Fruit fly (Drosophila melanogaster): ENCODE results near the gene HisRS.

DNA sequence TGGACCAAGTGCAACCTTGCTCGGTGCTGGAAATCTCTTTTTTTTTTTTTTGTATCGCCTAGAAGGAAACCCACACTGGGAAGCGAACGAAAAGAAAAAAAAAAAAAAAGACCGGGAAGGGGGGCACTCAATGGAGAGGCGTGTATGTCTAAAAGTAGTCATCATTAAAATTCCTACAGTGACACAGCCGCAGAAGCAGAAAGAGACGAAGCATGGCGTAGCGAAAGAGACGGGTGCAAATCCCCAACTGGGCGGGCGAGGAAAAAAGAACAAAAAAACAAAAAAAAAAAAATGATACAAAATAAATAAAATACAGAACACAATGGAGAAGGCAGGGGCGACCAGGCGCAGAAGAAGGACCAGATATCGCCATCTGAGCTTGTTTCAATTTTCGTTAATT is 29.5 kb downstream of the HisRS start:
- TF ChIP-seq EcR (GFP tag; optimal IDR thresholded peaks at IDR 0.05), result no peak
- TF ChIP-seq CG9948 (tag; optimal IDR thresholded peaks at IDR 0.05), result peak; percentile 61
- TF ChIP-seq CG4496 (GFP tag; IDR thresholded peaks at IDR 0.05), result 0 out of 3 replicates have a peak, but pooled peaks have one; percentile 16
- no peak for TF ChIP-seq CG10348 (GFP tag; IDR thresholded peaks at IDR 0.05)
- TF ChIP-seq Ets98B (GFP tag; IDR thresholded peaks at IDR 0.05), result no peak
- peak; percentile 64 for TF ChIP-seq CG13204 (GFP tag; optimal IDR thresholded peaks at IDR 0.05)
- TF ChIP-seq Pif1A (GFP tag; optimal IDR thresholded peaks at IDR 0.05), result peak; percentile 64

Measured in whole organism, pupa.